Worm (Caenorhabditis elegans) whole organism, L4/young adult: ENCODE measurements around the gene Y51H4A.5.
A peak's percentile ranks its signal among the peaks of the same experiment; 100 is the strongest.
"Not testable (repeated sequence)": the region's sequence is repeated elsewhere in the genome, so short reads cannot be mapped to it uniquely, and the experiment has no call there.

Source experiments
- W03F9.2 ChIP-seq: fragments of 150-350 bp; optimal IDR thresholded peaks from 2 replicates; lab custom pipeline; 2014; ENCODE audit warnings: missing biosample characterization, missing genetic modification characterization
- dao-5 ChIP-seq: sonication (generic microtip); optimal IDR thresholded peaks from 2 replicates; lab custom pipeline; 2016; ENCODE audit warnings: missing genotype, missing genetic modification characterization, moderate library complexity, missing compliant biosample characterization
- him-1 ChIP-seq: sonication (generic microtip); optimal IDR thresholded peaks from 2 replicates; lab custom pipeline; 2016; ENCODE audit warnings: missing genotype, missing genetic modification reagents, missing genetic modification characterization, missing compliant biosample characterization

The Y51H4A.5 gene

ce11 chrIV:16501855-16502254 lies 24.1 kb downstream of the Y51H4A.5 start:
- peak; percentile 61 for TF ChIP-seq him-1 (tag; lab: Kevin White, UChicago)
- TF ChIP-seq W03F9.2 (tag; lab: Kevin White, UChicago): no peak

ce11 chrIV:16498031-16498442 lies 27.9 kb downstream of the Y51H4A.5 start:
- TF ChIP-seq him-1 (tag; lab: Kevin White, UChicago) (peak; percentile 24), W03F9.2 (tag; lab: Kevin White, UChicago) (no peak)

- TF ChIP-seq him-1 (tag; lab: Kevin White, UChicago): no peak
- no peak for TF ChIP-seq dao-5 (tag; lab: Kevin White, UChicago)
- no peak for TF ChIP-seq W03F9.2 (tag; lab: Kevin White, UChicago)
These were observed 29.4 kb downstream of the Y51H4A.5 start for ce11 chrIV:16496491-16496890.

ce11 chrIV:16494007-16494406 lies 31.9 kb downstream of the Y51H4A.5 start:
- TF ChIP-seq dao-5 (tag; lab: Kevin White, UChicago) (no peak), W03F9.2 (tag; lab: Kevin White, UChicago) (no peak), him-1 (tag; lab: Kevin White, UChicago) (no peak)

ce11 chrIV:16492937-16493336 lies 33.0 kb downstream of the Y51H4A.5 start:
- TF ChIP-seq W03F9.2 (tag; lab: Kevin White, UChicago): no peak
- no peak for TF ChIP-seq him-1 (tag; lab: Kevin White, UChicago)
- TF ChIP-seq dao-5 (tag; lab: Kevin White, UChicago): no peak

ce11 chrIV:16492327-16492726 lies 33.6 kb downstream of the Y51H4A.5 start:
- TF ChIP-seq him-1 (tag; lab: Kevin White, UChicago) (peak; percentile 49), W03F9.2 (tag; lab: Kevin White, UChicago) (peak; percentile 43), dao-5 (tag; lab: Kevin White, UChicago) (peak; percentile 12)

ce11 chrIV:16491411-16492036 lies 34.4 kb downstream of the Y51H4A.5 start:
- TF ChIP-seq dao-5 (tag; lab: Kevin White, UChicago): no peak
- TF ChIP-seq him-1 (tag; lab: Kevin White, UChicago): peak; percentile 89

ce11 chrIV:16489958-16490357 lies 36.0 kb downstream of the Y51H4A.5 start:
- TF ChIP-seq W03F9.2 (tag; lab: Kevin White, UChicago) (peak; percentile 31), him-1 (tag; lab: Kevin White, UChicago) (no peak)

- TF ChIP-seq dao-5 (tag; lab: Kevin White, UChicago): no peak
- no peak for TF ChIP-seq W03F9.2 (tag; lab: Kevin White, UChicago)
- TF ChIP-seq him-1 (tag; lab: Kevin White, UChicago): no peak
These were observed 37.0 kb downstream of the Y51H4A.5 start, which contains the start of gene rho-1 for ce11 chrIV:16488921-16489320. Gene rho-1, minus strand, starts transcription at chrIV:16489021.

- TF ChIP-seq him-1 (tag; lab: Kevin White, UChicago) (no peak), dao-5 (tag; lab: Kevin White, UChicago) (no peak), W03F9.2 (tag; lab: Kevin White, UChicago) (no peak)
These were observed 42.4 kb downstream of the Y51H4A.5 start for ce11 chrIV:16483273-16484204.

ce11 chrIV:16482790-16483189 lies 43.1 kb downstream of the Y51H4A.5 start:
- no peak for TF ChIP-seq W03F9.2 (tag; lab: Kevin White, UChicago)
- no peak for TF ChIP-seq him-1 (tag; lab: Kevin White, UChicago)
- no peak for TF ChIP-seq dao-5 (tag; lab: Kevin White, UChicago)

ce11 chrIV:16480888-16481287 lies 45.0 kb downstream of the Y51H4A.5 start, which contains the start of gene Y51H4A.938:
Gene Y51H4A.938, plus strand, starts transcription at chrIV:16481188.
- not testable (repeated sequence) for TF ChIP-seq dao-5, W03F9.2, him-1 (tag; lab: Kevin White, UChicago)

- TF ChIP-seq dao-5 (tag; lab: Kevin White, UChicago) (no peak), him-1 (tag; lab: Kevin White, UChicago) (no peak), W03F9.2 (tag; lab: Kevin White, UChicago) (no peak)
These were observed 48.8 kb downstream of the Y51H4A.5 start, which contains the start of gene Y51H4A.1 for ce11 chrIV:16477169-16477568. Gene Y51H4A.1, minus strand, starts transcription at chrIV:16477295.
